Fruit fly (Drosophila melanogaster) whole organism: ENCODE measurements around the gene CG34454.

ENCODE experiments used
- CG8478 ChIP-seq: fragments of >200 bp; optimal IDR thresholded peaks from 2 replicates; lab custom pipeline; 2018; ENCODE audit warnings: inconsistent platforms
- EcR ChIP-seq, 2 experiments: fragments of >200 bp; optimal IDR thresholded peaks; 2 replicates each; lab custom pipeline; 2017; ENCODE audit warnings: missing biosample characterization in 2 of 2, missing genetic modification characterization in 2 of 2, missing genetic modification reagents in 2 of 2
- pan ChIP-seq: fragments of >200 bp; optimal IDR thresholded peaks from 2 replicates; lab custom pipeline; 2017
- psq ChIP-seq: fragments of >200 bp; optimal IDR thresholded peaks from 2 replicates; lab custom pipeline; 2017

DNA sequence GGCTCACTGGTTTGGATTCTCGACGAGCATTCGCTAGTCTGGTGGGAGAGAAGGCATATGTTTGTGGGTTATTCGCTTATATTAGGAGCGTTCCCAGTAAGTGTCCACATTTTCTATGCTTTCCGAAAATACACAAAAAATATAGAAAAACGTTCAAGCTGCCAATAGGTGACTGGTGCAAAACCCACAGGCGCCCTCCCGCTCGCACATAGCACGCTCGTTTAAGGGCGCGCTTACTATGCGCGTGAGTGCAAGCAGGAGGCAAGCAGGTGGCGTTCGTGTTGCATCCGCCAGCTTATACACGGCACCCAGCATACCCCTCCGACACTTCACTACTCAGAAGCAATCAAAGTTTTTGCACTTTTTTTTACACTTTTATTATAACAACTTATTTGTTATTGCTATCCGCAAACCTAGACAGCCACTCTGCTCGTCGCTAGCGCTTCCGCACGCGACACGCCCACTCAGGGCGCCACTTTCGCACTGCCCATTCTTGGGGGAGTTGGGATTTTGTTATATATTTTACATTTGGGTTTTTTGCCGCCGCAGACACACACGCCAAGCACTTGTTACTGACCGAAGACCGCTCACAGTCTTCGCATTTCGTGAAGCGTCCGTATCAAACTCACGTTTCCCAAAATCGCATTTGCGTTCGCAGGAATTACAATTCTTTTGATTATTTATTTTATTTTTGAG, 33.0 kb downstream of the CG34454 start:
- TF ChIP-seq CG8478 (lab: Kevin White, UChicago) (peak; percentile 51), psq (lab: Kevin White, UChicago) (no peak), pan (lab: Kevin White, UChicago) (no peak), EcR (GFP tag; optimal IDR thresholded peaks at IDR 0.05; lab: Kevin White, UChicago) (no peak)
